Fruit fly (Drosophila melanogaster) S2 (cell line): ENCODE results near the gene Hexo2.
A peak's percentile ranks its signal among the peaks of the same experiment; 100 is the strongest.

Source experiments
- CG8478 ChIP-seq: fragments of >200 bp; optimal IDR thresholded peaks from 2 replicates; lab custom pipeline; 2018
- CTCF ChIP-seq, 2 experiments: fragments of >200 bp; optimal IDR thresholded peaks; 2 replicates each; lab custom pipeline; 2018

Hexo2 gene

dm6 chrX:8681822-8682632 is 27.4 kb upstream of the Hexo2 start:
- TF ChIP-seq CG8478 (no peak), CTCF (optimal IDR thresholded peaks at IDR 0.05; lab: Kevin White, UChicago) (peak; percentile 59 to 74)

DNA sequence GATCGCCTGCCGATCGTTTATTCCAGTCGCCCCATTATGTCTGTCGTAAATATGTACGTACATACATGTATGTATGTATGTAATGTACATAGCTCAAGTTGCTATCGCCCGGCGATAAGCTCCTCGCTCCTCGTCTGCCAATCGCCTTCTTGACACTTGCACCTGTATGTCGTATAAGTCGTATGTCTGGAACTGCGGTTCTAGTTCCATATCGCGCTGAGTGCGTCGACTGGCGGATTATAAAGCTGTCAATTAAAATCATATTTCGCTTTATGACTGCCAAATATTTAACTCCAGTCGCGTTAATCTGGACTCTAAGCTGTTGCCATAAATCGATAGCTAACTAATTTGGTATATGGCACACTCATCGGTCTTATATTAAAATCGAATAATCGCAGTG is 24.1 kb upstream of the Hexo2 start:
- no peak for TF ChIP-seq CG8478
- TF ChIP-seq CTCF (optimal IDR thresholded peaks at IDR 0.05; lab: Kevin White, UChicago): no peak

DNA sequence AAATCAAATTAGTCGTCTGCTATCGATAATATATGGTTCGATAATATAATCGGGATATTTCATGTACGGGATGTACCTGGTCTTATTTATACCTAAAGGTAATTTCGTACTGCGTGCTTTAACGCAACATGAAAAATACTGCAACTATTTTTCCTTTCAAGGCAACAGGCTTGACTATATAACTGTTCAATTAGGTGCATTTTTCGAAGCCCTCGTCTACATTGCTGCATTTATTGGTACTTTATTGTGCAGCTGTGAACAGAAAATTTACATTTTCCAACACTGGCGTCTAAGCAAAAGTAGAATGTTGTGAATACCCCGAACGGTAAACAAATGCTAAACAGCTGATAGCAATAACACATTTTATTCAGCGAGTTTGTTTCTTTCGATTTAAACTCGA is 19.4 kb upstream of the Hexo2 start, which contains the start of the genes Ppt1 and Ogg1:
Ppt1 (minus strand) TSS at position 225 of the 400 bp plus-strand sequence.
Ogg1 (plus strand) TSS at position 325 of the 400 bp plus-strand sequence.
- TF ChIP-seq CG8478 (no peak), CTCF (optimal IDR thresholded peaks at IDR 0.05; lab: Kevin White, UChicago) (peak in 1 of 2 experiments; percentile 2)

- TF ChIP-seq CG8478 (no peak), CTCF (optimal IDR thresholded peaks at IDR 0.05; lab: Kevin White, UChicago) (no peak)
Observed at dm6 chrX:8693520-8693919, 15.9 kb upstream of the Hexo2 start, which contains the start of gene CG11294. TSS of gene CG11294 (minus strand) at chrX:8693620.

DNA sequence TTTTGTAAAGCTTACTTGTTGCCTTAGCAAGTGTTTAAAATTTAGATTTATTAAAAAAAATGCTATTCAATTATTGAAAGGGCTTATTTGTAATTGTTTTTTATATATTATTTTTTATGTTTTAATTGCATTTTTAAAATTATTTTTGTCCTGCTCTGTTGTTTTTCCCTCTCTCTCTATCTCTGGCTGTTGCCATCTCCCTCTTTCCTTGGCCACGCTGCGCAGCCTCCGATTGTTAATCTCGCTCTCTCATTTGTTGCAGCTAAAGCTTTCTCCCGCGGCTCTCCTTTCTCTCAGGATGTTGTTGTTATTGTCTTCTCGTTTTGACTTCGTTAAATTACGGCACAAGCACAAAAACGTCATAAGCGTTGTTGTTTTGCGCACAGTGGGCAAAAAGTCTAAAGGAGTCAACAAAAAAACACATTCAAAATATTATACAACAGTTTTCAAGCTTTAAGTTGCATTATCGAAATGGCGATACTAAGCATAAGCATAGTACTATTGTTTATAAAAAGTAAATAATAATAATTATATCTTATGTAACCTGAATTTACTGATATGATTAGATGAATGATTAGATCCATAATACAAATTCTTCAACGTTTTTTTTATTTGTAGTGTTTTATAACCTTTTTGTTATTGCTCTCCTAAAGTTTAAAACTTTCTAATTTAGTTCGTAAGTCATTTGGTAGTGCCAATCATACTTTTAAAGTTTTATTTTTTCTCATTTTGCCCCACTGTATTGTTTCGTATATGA is 15.2 kb upstream of the Hexo2 start:
- TF ChIP-seq CG8478 (no peak), CTCF (optimal IDR thresholded peaks at IDR 0.05; lab: Kevin White, UChicago) (no peak)

dm6 chrX:8694823-8695492 is 14.5 kb upstream of the Hexo2 start:
- no peak for TF ChIP-seq CG8478
- TF ChIP-seq CTCF (optimal IDR thresholded peaks at IDR 0.05; lab: Kevin White, UChicago): no peak

dm6 chrX:8696106-8696595 is 13.3 kb upstream of the Hexo2 start:
- no peak for TF ChIP-seq CG8478
- TF ChIP-seq CTCF (optimal IDR thresholded peaks at IDR 0.05; lab: Kevin White, UChicago): no peak

- no peak for TF ChIP-seq CTCF (optimal IDR thresholded peaks at IDR 0.05; lab: Kevin White, UChicago)
- no peak for TF ChIP-seq CG8478
Observed at dm6 chrX:8714064-8715046, 4.9 kb downstream of the Hexo2 start, which contains the start of the genes CG2004 and CG1785. TSS of gene CG2004 (minus strand) at chrX:8714924. TSS of gene CG1785 (plus strand) at chrX:8714936.

DNA sequence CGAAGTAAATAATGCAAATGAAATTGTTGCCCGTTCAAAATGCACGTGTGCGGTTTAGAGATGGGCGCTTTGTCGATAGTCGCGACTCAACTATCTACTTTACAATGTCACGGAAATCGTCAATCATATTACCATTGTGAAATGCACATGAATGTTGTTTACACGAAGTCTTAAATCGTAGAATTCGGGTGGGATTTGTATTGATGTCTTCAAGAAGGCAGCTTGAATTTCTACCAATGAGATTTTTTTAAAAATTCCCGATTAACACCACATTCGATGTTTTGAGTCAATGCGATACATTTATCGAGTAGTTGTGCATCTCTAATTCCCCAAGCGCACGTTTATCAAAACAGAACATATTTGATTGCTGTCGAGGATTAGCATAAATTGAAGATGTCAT is 10.8 kb downstream of the Hexo2 start, which contains the start of gene CG1789:
CG1789 (plus strand) TSS at position 308 of the 400 bp plus-strand sequence.
- TF ChIP-seq CG8478: no peak
- TF ChIP-seq CTCF (optimal IDR thresholded peaks at IDR 0.05; lab: Kevin White, UChicago): no peak

DNA sequence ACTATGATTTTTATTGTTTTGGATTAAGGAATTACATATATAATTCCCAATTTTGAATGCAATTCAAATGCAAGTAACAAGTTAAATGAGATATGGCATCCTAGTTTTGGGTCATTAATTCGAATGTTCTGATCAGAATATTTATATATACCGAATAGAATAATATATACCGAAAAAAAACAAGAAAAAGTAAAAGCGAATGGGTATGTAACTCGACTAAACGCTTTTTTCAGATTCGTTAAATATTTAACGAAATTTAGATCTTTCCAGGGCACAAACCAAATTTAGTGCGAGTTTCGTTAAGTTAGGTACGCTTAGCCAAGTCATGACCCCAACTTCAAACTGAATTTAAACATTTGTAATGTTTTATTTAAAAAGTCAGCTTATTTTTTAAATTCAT is 12.0 kb downstream of the Hexo2 start:
- TF ChIP-seq CG8478 (no peak), CTCF (optimal IDR thresholded peaks at IDR 0.05; lab: Kevin White, UChicago) (peak in 1 of 2 experiments; percentile 44)

dm6 chrX:8723393-8723987 is 14.0 kb downstream of the Hexo2 start:
- TF ChIP-seq CTCF (optimal IDR thresholded peaks at IDR 0.05; lab: Kevin White, UChicago) (no peak), CG8478 (no peak)

DNA sequence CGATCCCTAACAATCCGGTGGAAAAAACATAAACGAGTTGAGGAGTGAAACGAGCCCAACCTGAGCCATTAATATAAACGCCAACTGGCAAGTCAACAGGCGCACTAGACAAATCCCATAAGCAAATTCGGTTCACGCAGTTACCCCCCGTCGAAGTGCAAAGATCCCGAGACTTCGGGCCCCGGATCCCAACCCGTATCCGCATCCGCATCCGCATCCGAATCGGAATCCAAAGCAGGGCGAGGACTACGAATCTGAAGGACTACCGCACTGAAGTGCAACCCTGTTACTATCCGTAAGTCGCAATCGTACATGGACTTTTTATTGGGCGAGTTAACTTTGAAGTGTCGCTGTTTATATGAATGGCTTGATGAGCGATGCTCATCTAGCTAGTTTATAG is 15.4 kb downstream of the Hexo2 start:
- TF ChIP-seq CTCF (optimal IDR thresholded peaks at IDR 0.05; lab: Kevin White, UChicago) (no peak), CG8478 (no peak)

- no peak for TF ChIP-seq CTCF (optimal IDR thresholded peaks at IDR 0.05; lab: Kevin White, UChicago)
- TF ChIP-seq CG8478: no peak
Observed at dm6 chrX:8725238-8725637, 15.8 kb downstream of the Hexo2 start.

- TF ChIP-seq CTCF (optimal IDR thresholded peaks at IDR 0.05; lab: Kevin White, UChicago): no peak
- TF ChIP-seq CG8478: no peak
Observed at dm6 chrX:8726816-8727215, 17.4 kb downstream of the Hexo2 start.
